Fruit fly (Drosophila melanogaster) whole organism, embryonic: ENCODE data around the gene Zir.

ENCODE experiments used
- Blimp-1 ChIP-seq: fragments of 200-800 bp; sonication (Bioruptor generic); optimal IDR thresholded peaks from 3 replicates; lab custom pipeline; 2018; ENCODE audit warnings: missing biosample characterization, missing genetic modification characterization, mild to moderate bottlenecking, moderate library complexity, missing genetic modification reagents
- BtbVII ChIP-seq: fragments of 200-800 bp; sonication (Bioruptor generic); optimal IDR thresholded peaks from 3 replicates; lab custom pipeline; 2017; ENCODE audit warnings: missing biosample characterization, mild to moderate bottlenecking, missing genetic modification characterization
- CG10267 ChIP-seq: fragments of 200-800 bp; sonication (Bioruptor generic); optimal IDR thresholded peaks from 2 replicates; lab custom pipeline; 2018; ENCODE audit warnings: missing biosample characterization, mild to moderate bottlenecking, missing genetic modification characterization, moderate library complexity
- CG11456 ChIP-seq: fragments of 200-800 bp; sonication (Bioruptor generic); IDR thresholded peaks from 3 replicates; pipeline ENCODE4 v1.3.6; 2022; ENCODE audit warnings: missing biosample characterization, missing genetic modification characterization
- CG11560 ChIP-seq: fragments of 200-800 bp; sonication (Bioruptor generic); IDR thresholded peaks from 3 replicates; pipeline ENCODE4 v1.3.6; 2022; ENCODE audit warnings: missing biosample characterization, missing genetic modification characterization
- CG12104 ChIP-seq: fragments of 200-800 bp; sonication (Bioruptor generic); optimal IDR thresholded peaks from 3 replicates; lab custom pipeline; 2016; ENCODE audit warnings: missing biosample characterization, missing genetic modification characterization
- CG13123 ChIP-seq: fragments of 200-800 bp; sonication (Bioruptor generic); optimal IDR thresholded peaks from 2 replicates; lab custom pipeline; 2016; ENCODE audit warnings: missing biosample characterization, missing genetic modification characterization
- CG14014 ChIP-seq: fragments of 200-800 bp; sonication (Bioruptor generic); IDR thresholded peaks from 2 replicates; pipeline ENCODE4 v1.3.6; 2022; ENCODE audit warnings: missing biosample characterization, missing genetic modification characterization
- CG14860 ChIP-seq: fragments of 200-800 bp; sonication (Bioruptor generic); IDR thresholded peaks from 3 replicates; pipeline ENCODE4 v1.3.6; 2022; ENCODE audit warnings: missing biosample characterization, missing genetic modification characterization; ENCODE audit not compliant: partially characterized antibody
- CG16779 ChIP-seq: fragments of 200-800 bp; sonication (Bioruptor generic); IDR thresholded peaks from 2 replicates; pipeline ENCODE4 v1.3.6; 2022; ENCODE audit warnings: missing biosample characterization, missing genetic modification characterization
- CG17385 ChIP-seq: fragments of 200-800 bp; sonication (Bioruptor generic); optimal IDR thresholded peaks from 3 replicates; lab custom pipeline; 2018; ENCODE audit warnings: missing biosample characterization, mild to moderate bottlenecking, missing genetic modification characterization
- CG18619 ChIP-seq: fragments of 200-800 bp; sonication (Bioruptor generic); optimal IDR thresholded peaks from 3 replicates; lab custom pipeline; 2017; ENCODE audit warnings: missing biosample characterization, mild to moderate bottlenecking, missing genetic modification characterization
- CG2120 ChIP-seq: fragments of 200-800 bp; sonication (Bioruptor generic); optimal IDR thresholded peaks from 3 replicates; lab custom pipeline; 2016; ENCODE audit warnings: missing biosample characterization, missing genetic modification characterization
- CG2199 ChIP-seq: fragments of 200-800 bp; sonication (Bioruptor generic); IDR thresholded peaks from 3 replicates; pipeline ENCODE4 v1.3.6; 2022; ENCODE audit warnings: missing biosample characterization, missing genetic modification characterization
- CG2875 ChIP-seq: fragments of 200-800 bp; sonication (Bioruptor generic); optimal IDR thresholded peaks from 2 replicates; lab custom pipeline; 2017; ENCODE audit warnings: missing biosample characterization, mild to moderate bottlenecking, missing genetic modification characterization, missing genetic modification reagents
- CG3281 ChIP-seq: fragments of 200-800 bp; sonication (Bioruptor generic); optimal IDR thresholded peaks from 3 replicates; lab custom pipeline; 2017; ENCODE audit warnings: missing biosample characterization, mild to moderate bottlenecking, missing genetic modification characterization
- CG34422 ChIP-seq: fragments of 200-800 bp; sonication (Bioruptor generic); IDR thresholded peaks from 3 replicates; pipeline ENCODE4 v1.3.6; 2022; ENCODE audit warnings: missing biosample characterization, missing genetic modification characterization
- CG5180 ChIP-seq: fragments of 200-800 bp; sonication (Bioruptor generic); optimal IDR thresholded peaks from 3 replicates; lab custom pipeline; 2017; ENCODE audit warnings: missing biosample characterization, missing genetic modification characterization, mild to moderate bottlenecking, moderate library complexity, missing genetic modification reagents
- CG7963 ChIP-seq: fragments of 200-800 bp; sonication (Bioruptor generic); IDR thresholded peaks from 3 replicates; pipeline ENCODE4 v1.3.6; 2022; ENCODE audit warnings: missing biosample characterization, missing genetic modification characterization; ENCODE audit not compliant: partially characterized antibody
- CG9817 ChIP-seq: fragments of 200-800 bp; sonication (Bioruptor generic); optimal IDR thresholded peaks from 2 replicates; lab custom pipeline; 2018; ENCODE audit warnings: missing biosample characterization, mild to moderate bottlenecking, missing genetic modification characterization, moderate library complexity
- E2f2 ChIP-seq: fragments of 200-800 bp; sonication (Bioruptor generic); IDR thresholded peaks from 2 replicates; pipeline ENCODE4 v1.3.6; 2022; ENCODE audit warnings: missing biosample characterization, missing genetic modification characterization
- Ets97D ChIP-seq: fragments of 200-800 bp; sonication (Bioruptor generic); optimal IDR thresholded peaks from 3 replicates; lab custom pipeline; 2016; ENCODE audit warnings: missing biosample characterization, missing genetic modification characterization
- Fer2 ChIP-seq: fragments of 200-800 bp; sonication (Bioruptor generic); optimal IDR thresholded peaks from 2 replicates; lab custom pipeline; 2018; ENCODE audit warnings: missing biosample characterization, mild to moderate bottlenecking, missing genetic modification characterization, moderate library complexity
- H2.0 ChIP-seq: fragments of 200-800 bp; sonication (Bioruptor generic); IDR thresholded peaks from 2 replicates; pipeline ENCODE4 v1.3.6; 2022; ENCODE audit warnings: missing biosample characterization, missing genetic modification characterization
- Jarid2 ChIP-seq: fragments of 200-800 bp; sonication (Bioruptor generic); optimal IDR thresholded peaks from 3 replicates; lab custom pipeline; 2017; ENCODE audit warnings: mild to moderate bottlenecking, missing biosample characterization, missing genetic modification reagents, missing genetic modification characterization
- Lpt ChIP-seq: fragments of >200 bp; optimal IDR thresholded peaks from 2 replicates; lab custom pipeline; 2018; ENCODE audit warnings: missing biosample characterization, missing genetic modification characterization
- NC2α ChIP-seq: fragments of 200-800 bp; sonication (Bioruptor generic); optimal IDR thresholded peaks from 2 replicates; lab custom pipeline; 2016; ENCODE audit warnings: missing biosample characterization, missing genetic modification characterization
- Stat92E ChIP-seq, 3 experiments: fragments of >200 bp in 2 of 3; fragments of 200-800 bp in 1 of 3; sonication (Bioruptor generic) in 1 of 3; optimal IDR thresholded peaks; 2 replicates each; lab custom pipeline; 2017 to 2019; ENCODE audit warnings: missing biosample characterization in 3 of 3, missing genetic modification characterization in 3 of 3, mild to moderate bottlenecking in 1 of 3, moderate library complexity in 1 of 3
- Taf1 ChIP-seq: fragments of 200-800 bp; sonication (Bioruptor generic); IDR thresholded peaks from 2 replicates; pipeline ENCODE4 v1.3.6; 2022; ENCODE audit warnings: missing biosample characterization, missing genetic modification characterization
- ab ChIP-seq: fragments of 200-800 bp; sonication (Bioruptor generic); optimal IDR thresholded peaks from 2 replicates; lab custom pipeline; 2016; ENCODE audit warnings: missing biosample characterization, missing genetic modification characterization
- cg ChIP-seq: fragments of 200-800 bp; sonication (Bioruptor generic); optimal IDR thresholded peaks from 3 replicates; lab custom pipeline; 2019; ENCODE audit warnings: missing biosample characterization, mild to moderate bottlenecking, missing genetic modification characterization, moderate library complexity
- croc ChIP-seq: fragments of 200-800 bp; sonication (Bioruptor generic); conservative IDR thresholded peaks from 3 replicates; pipeline ENCODE4 v1.3.6; 2022; ENCODE audit warnings: missing biosample characterization, missing genetic modification characterization
- dimm ChIP-seq: fragments of 200-800 bp; sonication (Bioruptor generic); IDR thresholded peaks from 2 replicates; pipeline ENCODE4 v1.3.6; 2022; ENCODE audit warnings: missing biosample characterization, missing genetic modification characterization
- fd102C ChIP-seq: fragments of 200-800 bp; sonication (Bioruptor generic); optimal IDR thresholded peaks from 2 replicates; lab custom pipeline; 2018; ENCODE audit warnings: missing biosample characterization, mild to moderate bottlenecking, missing genetic modification characterization, moderate library complexity
- ham ChIP-seq: fragments of 200-800 bp; sonication (Bioruptor generic); IDR thresholded peaks from 2 replicates; pipeline ENCODE4 v1.3.6; 2022; ENCODE audit warnings: missing biosample characterization, missing genetic modification characterization
- kah ChIP-seq: fragments of 200-800 bp; sonication (Bioruptor generic); optimal IDR thresholded peaks from 2 replicates; lab custom pipeline; 2018; ENCODE audit warnings: missing biosample characterization, mild to moderate bottlenecking, missing genetic modification characterization
- prd ChIP-seq, 3 experiments: fragments of >200 bp in 2 of 3; fragments of 200-800 bp in 1 of 3; sonication (Bioruptor generic) in 1 of 3; optimal IDR thresholded peaks in 2 of 3; IDR thresholded peaks in 1 of 3; 2 replicates in 2 of 3; 3 replicates in 1 of 3; pipeline versions ENCODE4 v1.3.6 to Lab custom; 2017 to 2022; ENCODE audit warnings: missing biosample characterization in 1 of 3, missing genetic modification characterization in 1 of 3
- pros ChIP-seq: fragments of 200-800 bp; sonication (Bioruptor generic); optimal IDR thresholded peaks from 3 replicates; lab custom pipeline; 2019; ENCODE audit warnings: missing biosample characterization, mild to moderate bottlenecking, missing genetic modification characterization, moderate library complexity
- sd ChIP-seq: fragments of 200-800 bp; sonication (Bioruptor generic); optimal IDR thresholded peaks from 3 replicates; lab custom pipeline; 2018; ENCODE audit warnings: missing biosample characterization, mild to moderate bottlenecking, missing genetic modification characterization, moderate library complexity
- sens ChIP-seq: fragments of 200-800 bp; sonication (Bioruptor generic); peaks from one replicate; lab custom pipeline; 2016; ENCODE audit warnings: missing biosample characterization, missing genetic modification characterization

Gene Zir

DNA sequence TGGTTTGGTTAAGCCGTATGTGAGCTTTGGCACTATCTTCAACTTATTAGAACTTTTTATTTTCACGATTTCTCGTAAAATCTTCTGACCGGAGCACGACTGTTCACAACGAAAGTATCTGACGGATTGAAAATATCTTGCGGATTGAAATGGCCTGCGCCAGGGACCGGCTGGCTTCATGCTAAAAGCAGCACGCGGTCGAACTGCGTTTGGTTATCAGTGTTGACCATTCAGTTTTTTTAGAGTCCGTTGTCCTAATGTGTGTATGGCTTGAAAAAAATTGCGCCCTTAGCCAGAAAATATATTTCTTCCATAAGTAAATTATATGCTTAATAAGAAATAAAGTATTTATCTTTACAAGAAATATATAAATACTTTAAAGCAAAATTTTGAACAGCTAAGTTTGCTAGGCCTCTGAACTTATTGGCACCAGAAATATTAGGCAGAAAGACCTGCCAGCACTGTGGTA, 7.2 kb upstream of the Zir start, which contains the start of gene net (continued):
- no peak for TF ChIP-seq Ets97D (GFP tag; lab: Kevin White, UChicago)
- TF ChIP-seq Taf1 (GFP tag; lab: Robert Waterston, UW), result no peak
- no peak for TF ChIP-seq CG14860 (GFP tag; lab: Robert Waterston, UW)
- TF ChIP-seq CG3281, result peak; percentile 85
- no peak for TF ChIP-seq CG11560
- TF ChIP-seq E2f2, result peak; percentile 12; the same call in 1 of the 2 replicates
- TF ChIP-seq CG2875 (GFP tag; lab: Kevin White, UChicago), result peak; percentile 18
- peak; percentile 79 for TF ChIP-seq CG9817 (tag; lab: Kevin White, UChicago)
- no peak for TF ChIP-seq CG16779 (GFP tag; lab: Robert Waterston, UW)
- TF ChIP-seq Stat92E (GFP tag; optimal IDR thresholded peaks at IDR 0.05; lab: Kevin White, UChicago), result no peak
- no peak for TF ChIP-seq ab (GFP tag; lab: Kevin White, UChicago)
- TF ChIP-seq dimm (GFP tag; lab: Robert Waterston, UW), result no peak
- no peak for TF ChIP-seq NC2α (GFP tag; lab: Kevin White, UChicago)
- TF ChIP-seq CG11456 (GFP tag; lab: Robert Waterston, UW), result no peak
- TF ChIP-seq BtbVII, result peak; percentile 77
- TF ChIP-seq Fer2 (tag; lab: Kevin White, UChicago), result peak; percentile 74
- TF ChIP-seq ham (GFP tag; lab: Robert Waterston, UW), result no peak
- peak; percentile 50 for TF ChIP-seq CG12104 (GFP tag; lab: Kevin White, UChicago)
- no peak for TF ChIP-seq Lpt (GFP tag; lab: Kevin White, UChicago)
- no peak for TF ChIP-seq CG13123 (GFP tag; lab: Kevin White, UChicago)
- peak; percentile 71 for TF ChIP-seq CG18619 (GFP tag; lab: Kevin White, UChicago)
- no peak for TF ChIP-seq H2.0 (GFP tag; lab: Robert Waterston, UW)
- TF ChIP-seq CG14014 (GFP tag; lab: Robert Waterston, UW), result peak; percentile 79; the same call in 1 of the 2 replicates
- TF ChIP-seq CG17385 (GFP tag; lab: Kevin White, UChicago), result peak; percentile 68
- TF ChIP-seq CG2120, result peak; percentile 57
- TF ChIP-seq prd (optimal IDR thresholded peaks at IDR 0.05; lab: Kevin White, UChicago), result no peak
- peak; percentile 57; the same call in 1 of the 3 replicates for TF ChIP-seq prd (GFP tag; IDR thresholded peaks at IDR 0.05; lab: Robert Waterston, UW)
- peak; percentile 32; the same call in 2 of the 3 replicates for TF ChIP-seq croc (GFP tag; lab: Robert Waterston, UW)
- TF ChIP-seq kah (GFP tag; lab: Kevin White, UChicago), result peak; percentile 60
- no peak for TF ChIP-seq CG7963 (GFP tag; lab: Robert Waterston, UW)
- peak; percentile 57 for TF ChIP-seq Jarid2 (GFP tag; lab: Kevin White, UChicago)
- TF ChIP-seq sd, result peak; percentile 48
- TF ChIP-seq CG5180 (GFP tag; lab: Kevin White, UChicago), result peak; percentile 100
- no peak; the same call in 2 of the 3 replicates for TF ChIP-seq CG34422 (GFP tag; lab: Robert Waterston, UW)
- no peak for TF ChIP-seq pros
- TF ChIP-seq cg (GFP tag; lab: Kevin White, UChicago), result no peak
- TF ChIP-seq, all 482 proteins: peak for 222

DNA sequence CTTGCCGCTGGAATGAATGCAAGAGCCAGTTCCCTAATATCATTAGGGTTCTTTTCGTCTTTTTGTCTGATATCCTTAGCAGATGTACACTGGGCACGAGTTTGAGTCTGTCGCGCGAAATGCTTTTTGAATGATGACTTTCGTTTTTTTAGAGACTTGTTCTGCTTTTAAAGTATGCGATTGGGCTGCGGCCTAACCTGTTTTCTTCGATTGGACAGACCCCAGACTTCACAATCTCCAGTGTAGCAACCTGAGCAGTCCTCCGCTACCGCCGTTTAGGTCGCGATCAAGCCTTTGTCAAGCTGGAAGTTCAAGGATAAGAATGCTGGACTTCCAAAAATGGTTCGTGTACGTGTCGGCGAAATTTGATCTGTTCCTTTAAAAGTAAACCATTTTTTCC, 6.0 kb upstream of the Zir start:
- peak; percentile 19 for TF ChIP-seq sens (GFP tag; lab: Kevin White, UChicago)
- no peak for TF ChIP-seq CG10267 (tag; lab: Kevin White, UChicago)
- 0 out of 3 replicates have a peak, but pooled peaks have one; percentile 19 for TF ChIP-seq CG2199 (GFP tag; lab: Robert Waterston, UW)
- TF ChIP-seq fd102C (GFP tag; lab: Kevin White, UChicago), result no peak
- peak; percentile 20 for TF ChIP-seq Blimp-1 (GFP tag; lab: Kevin White, UChicago)
